Fruit fly (Drosophila melanogaster) Kc167 (cell line): ENCODE results near the gene BomT3.

ENCODE experiments used
- h ChIP-seq: fragments of >200 bp; optimal IDR thresholded peaks from 3 replicates; lab custom pipeline; 2018; ENCODE audit warnings: missing external identifiers
- psq ChIP-seq: fragments of >200 bp; optimal IDR thresholded peaks from 2 replicates; lab custom pipeline; 2017; ENCODE audit warnings: missing external identifiers

DNA sequence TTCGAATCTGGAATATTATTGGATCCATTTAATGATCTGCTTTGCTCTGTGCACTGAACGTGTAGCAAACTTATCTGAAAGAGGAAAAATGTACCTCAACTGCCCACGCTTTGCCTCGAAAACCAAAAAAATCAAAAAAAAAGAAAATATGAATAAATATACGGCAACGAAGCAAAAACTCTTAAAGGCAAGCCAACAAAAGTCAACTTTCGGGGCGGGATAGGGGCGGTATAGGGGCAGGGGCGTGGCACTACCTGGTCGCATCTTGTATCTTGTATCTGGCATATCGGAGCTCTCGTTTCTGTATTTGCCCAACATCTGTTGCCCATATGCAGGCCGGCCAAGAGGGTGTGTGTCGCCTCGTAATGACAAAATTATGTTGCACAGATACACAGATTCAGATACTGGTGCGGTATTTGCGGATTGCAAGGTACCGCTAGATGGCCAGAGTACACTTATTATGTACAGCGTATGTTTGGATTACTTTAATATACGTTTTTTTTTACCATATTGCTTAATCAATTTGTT, 41.7 kb downstream of the BomT3 start:
- no peak for TF ChIP-seq psq
- no peak for TF ChIP-seq h (lab: Kevin White, UChicago)
